Worm (Caenorhabditis elegans) whole organism, L1 larva: Measurements from ENCODE around the gene comt-1.
A peak's percentile ranks its signal among the peaks of the same experiment; 100 is the strongest.

ENCODE experiments used
- C04F5.9 ChIP-seq: sonication (generic microtip); optimal IDR thresholded peaks from 2 replicates; lab custom pipeline; 2016; ENCODE audit warnings: missing genetic modification characterization, missing compliant biosample characterization
- C34B4.2 ChIP-seq: sonication (generic microtip); optimal IDR thresholded peaks from 2 replicates; lab custom pipeline; 2017; ENCODE audit warnings: mild to moderate bottlenecking, missing genetic modification characterization, missing compliant biosample characterization
- Y116A8C.19 ChIP-seq: sonication (generic microtip); optimal IDR thresholded peaks from 2 replicates; lab custom pipeline; 2016; ENCODE audit warnings: missing compliant biosample characterization, missing genetic modification characterization, borderline replicate concordance
- aly-2 ChIP-seq: fragments of 150-350 bp; optimal IDR thresholded peaks from 2 replicates; lab custom pipeline; 2014; ENCODE audit warnings: missing biosample characterization, missing genetic modification characterization
- blmp-1 ChIP-seq: fragments of 150-350 bp; optimal IDR thresholded peaks from 2 replicates; lab custom pipeline; 2014; ENCODE audit warnings: missing biosample characterization, missing genetic modification characterization
- ceh-63 ChIP-seq: fragments of 200-800 bp; sonication (Bioruptor generic); optimal IDR thresholded peaks from 2 replicates; lab custom pipeline; 2018; ENCODE audit warnings: mild to moderate bottlenecking, missing genetic modification characterization, missing compliant biosample characterization
- ceh-82 ChIP-seq, 3 experiments: fragments of 150-350 bp in 1 of 3; sonication (generic microtip) in 2 of 3; optimal IDR thresholded peaks; 2 replicates each; lab custom pipeline; 2014 to 2017; ENCODE audit warnings: missing biosample characterization in 3 of 3, missing genetic modification characterization in 3 of 3
- ceh-88 ChIP-seq: fragments of 200-800 bp; sonication (Bioruptor generic); IDR thresholded peaks from 2 replicates; pipeline ENCODE4 v1.3.6; 2022; ENCODE audit warnings: missing genetic modification characterization, missing compliant biosample characterization
- ces-1 ChIP-seq: fragments of 150-350 bp; optimal IDR thresholded peaks from 2 replicates; lab custom pipeline; 2014; ENCODE audit warnings: missing biosample characterization, missing genetic modification reagents, missing genetic modification characterization
- dsc-1 ChIP-seq: sonication (generic microtip); optimal IDR thresholded peaks from 2 replicates; lab custom pipeline; 2016; ENCODE audit warnings: mild to moderate bottlenecking, missing genetic modification characterization, missing compliant biosample characterization
- egl-13 ChIP-seq: sonication (generic microtip); optimal IDR thresholded peaks from 2 replicates; lab custom pipeline; 2016; ENCODE audit warnings: missing genotype, missing genetic modification reagents, missing genetic modification characterization, missing compliant biosample characterization
- egl-27 ChIP-seq, 2 experiments: fragments of 150-350 bp in 1 of 2; sonication (generic microtip); optimal IDR thresholded peaks; 3 replicates each; lab custom pipeline; 2017 to 2018; ENCODE audit warnings: missing biosample characterization in 2 of 2, missing genetic modification characterization in 2 of 2, missing genetic modification reagents in 2 of 2
- elt-2 ChIP-seq: sonication (generic microtip); optimal IDR thresholded peaks from 2 replicates; lab custom pipeline; 2016; ENCODE audit warnings: missing genetic modification characterization, mild to moderate bottlenecking, inconsistent platforms, missing compliant biosample characterization, missing genetic modification reagents
- fkh-4 ChIP-seq: sonication (generic microtip); optimal IDR thresholded peaks from 2 replicates; lab custom pipeline; 2016; ENCODE audit warnings: missing compliant biosample characterization, missing genetic modification characterization, borderline replicate concordance
- fkh-8 ChIP-seq: sonication (generic microtip); optimal IDR thresholded peaks from 2 replicates; lab custom pipeline; 2016; ENCODE audit warnings: mild to moderate bottlenecking, missing genetic modification characterization, missing compliant biosample characterization
- fos-1 ChIP-seq: fragments of 150-350 bp; optimal IDR thresholded peaks from 2 replicates; lab custom pipeline; 2014; ENCODE audit warnings: missing biosample characterization, missing genetic modification characterization
- grh-1 ChIP-seq: fragments of 200-800 bp; sonication (Bioruptor generic); IDR thresholded peaks from 2 replicates; pipeline ENCODE4 v1.3.6; 2022; ENCODE audit warnings: missing genetic modification reagents, missing genetic modification characterization, missing compliant biosample characterization
- hlh-4 ChIP-seq: sonication (generic microtip); optimal IDR thresholded peaks from 2 replicates; lab custom pipeline; 2016; ENCODE audit warnings: mild to moderate bottlenecking, missing genetic modification characterization, missing compliant biosample characterization
- jun-1 ChIP-seq: fragments of 150-350 bp; optimal IDR thresholded peaks from 2 replicates; lab custom pipeline; 2014; ENCODE audit warnings: missing biosample characterization, missing genetic modification reagents, missing genetic modification characterization
- lin-13 ChIP-seq: fragments of 150-350 bp; optimal IDR thresholded peaks from 2 replicates; lab custom pipeline; 2014; ENCODE audit warnings: missing biosample characterization, missing genetic modification reagents, missing genetic modification characterization
- lin-14 ChIP-seq: fragments of 200-800 bp; sonication (Bioruptor generic); optimal IDR thresholded peaks from 2 replicates; lab custom pipeline; 2018; ENCODE audit warnings: mild to moderate bottlenecking, missing genetic modification characterization, moderate library complexity, missing compliant biosample characterization
- lir-3 ChIP-seq: sonication (generic microtip); optimal IDR thresholded peaks from 2 replicates; lab custom pipeline; 2016; ENCODE audit warnings: mild to moderate bottlenecking, missing genetic modification characterization, moderate library complexity, missing compliant biosample characterization; ENCODE audit not compliant: poor library complexity
- lsy-2 ChIP-seq, 2 experiments: fragments of 150-350 bp; optimal IDR thresholded peaks; 2 replicates each; lab custom pipeline; 2014; ENCODE audit warnings: missing biosample characterization in 2 of 2, missing genetic modification characterization in 2 of 2
- mef-2 ChIP-seq: fragments of 150-350 bp; optimal IDR thresholded peaks from 2 replicates; lab custom pipeline; 2014; ENCODE audit warnings: missing biosample characterization, missing genetic modification characterization
- mep-1 ChIP-seq: fragments of 150-350 bp; optimal IDR thresholded peaks from 2 replicates; lab custom pipeline; 2014; ENCODE audit warnings: missing biosample characterization, missing genetic modification characterization
- nhr-11 ChIP-seq: fragments of 150-350 bp; optimal IDR thresholded peaks from 2 replicates; lab custom pipeline; 2014; ENCODE audit warnings: missing biosample characterization, missing genetic modification characterization
- nhr-19 ChIP-seq: fragments of 200-800 bp; sonication (Bioruptor generic); conservative IDR thresholded peaks from 2 replicates; pipeline ENCODE4 v1.3.6; 2022; ENCODE audit warnings: missing genetic modification characterization, missing compliant biosample characterization
- nhr-20 ChIP-seq: sonication (generic microtip); optimal IDR thresholded peaks from 2 replicates; lab custom pipeline; 2016; ENCODE audit warnings: mild to moderate bottlenecking, missing genetic modification characterization, missing compliant biosample characterization
- nhr-28 ChIP-seq: fragments of 150-350 bp; optimal IDR thresholded peaks from 2 replicates; lab custom pipeline; 2014; ENCODE audit warnings: missing biosample characterization, missing genetic modification characterization
- nhr-47 ChIP-seq: sonication (generic microtip); optimal IDR thresholded peaks from 2 replicates; lab custom pipeline; 2016; ENCODE audit warnings: mild to moderate bottlenecking, missing genetic modification characterization, moderate library complexity, missing compliant biosample characterization
- nhr-71 ChIP-seq: sonication (generic microtip); optimal IDR thresholded peaks from 2 replicates; lab custom pipeline; 2016; ENCODE audit warnings: mild to moderate bottlenecking, missing genetic modification characterization, moderate library complexity, missing compliant biosample characterization
- nhr-76 ChIP-seq: sonication (generic microtip); optimal IDR thresholded peaks from 2 replicates; lab custom pipeline; 2017; ENCODE audit warnings: missing biosample characterization, missing genetic modification characterization
- nhr-85 ChIP-seq: sonication (generic microtip); peaks from one replicate; lab custom pipeline; 2016; ENCODE audit warnings: missing genetic modification characterization, inconsistent platforms, missing compliant biosample characterization
- skn-1 ChIP-seq: fragments of 150-350 bp; optimal IDR thresholded peaks from 2 replicates; lab custom pipeline; 2014; ENCODE audit warnings: missing biosample characterization, missing genetic modification characterization
- snpc-4 ChIP-seq: fragments of 150-350 bp; optimal IDR thresholded peaks from 2 replicates; lab custom pipeline; 2014; ENCODE audit warnings: missing biosample characterization, missing genetic modification characterization
- snu-23 ChIP-seq: sonication (generic microtip); optimal IDR thresholded peaks from 2 replicates; lab custom pipeline; 2016; ENCODE audit warnings: missing genetic modification characterization, missing compliant biosample characterization
- sox-4 ChIP-seq: sonication (generic microtip); optimal IDR thresholded peaks from 2 replicates; lab custom pipeline; 2016; ENCODE audit warnings: missing genetic modification characterization, missing compliant biosample characterization
- sptf-1 ChIP-seq: fragments of 150-350 bp; optimal IDR thresholded peaks from 2 replicates; lab custom pipeline; 2014; ENCODE audit warnings: missing biosample characterization, missing genetic modification characterization
- swsn-7 ChIP-seq: sonication (generic microtip); optimal IDR thresholded peaks from 2 replicates; lab custom pipeline; 2016; ENCODE audit warnings: missing genetic modification characterization, missing compliant biosample characterization
- tbx-2 ChIP-seq: sonication (generic microtip); optimal IDR thresholded peaks from 2 replicates; lab custom pipeline; 2016; ENCODE audit warnings: missing genetic modification characterization, missing compliant biosample characterization
- tlp-1 ChIP-seq: fragments of 150-350 bp; optimal IDR thresholded peaks from 2 replicates; lab custom pipeline; 2014; ENCODE audit warnings: missing biosample characterization, missing genetic modification characterization
- unc-130 ChIP-seq: fragments of 150-350 bp; optimal IDR thresholded peaks from 2 replicates; lab custom pipeline; 2017; ENCODE audit warnings: missing biosample characterization, missing genetic modification characterization, inconsistent platforms
- unc-30 ChIP-seq: sonication (generic microtip); optimal IDR thresholded peaks from 2 replicates; lab custom pipeline; 2017; ENCODE audit warnings: missing biosample characterization, missing genetic modification characterization
- unc-98 ChIP-seq: fragments of 200-800 bp; sonication (Bioruptor generic); IDR thresholded peaks from 2 replicates; pipeline ENCODE4 v1.3.6; 2022; ENCODE audit warnings: missing genetic modification characterization, missing compliant biosample characterization
- xbp-1 ChIP-seq: sonication (generic microtip); optimal IDR thresholded peaks from 2 replicates; lab custom pipeline; 2016; ENCODE audit warnings: missing genetic modification characterization, missing compliant biosample characterization
- ztf-11 ChIP-seq, 2 experiments: sonication (generic microtip); optimal IDR thresholded peaks; 2 replicates each; lab custom pipeline; 2016 to 2017; ENCODE audit warnings: missing genetic modification characterization in 2 of 2, missing biosample characterization in 1 of 2, missing compliant biosample characterization in 1 of 2
- ztf-4 ChIP-seq: fragments of 150-350 bp; optimal IDR thresholded peaks from 2 replicates; lab custom pipeline; 2014; ENCODE audit warnings: missing biosample characterization, missing genetic modification characterization

Gene comt-1

ce11 chrX:2826337-2826736 lies 35.9 kb downstream of the comt-1 start:
- TF ChIP-seq dsc-1 (tag; lab: Kevin White, UChicago), result no peak
- TF ChIP-seq ztf-11 (tag; optimal IDR thresholded peaks at IDR 0.05; lab: Kevin White, UChicago), result no peak
- no peak for TF ChIP-seq mef-2 (tag; lab: Kevin White, UChicago)
- no peak for TF ChIP-seq lir-3 (tag; lab: Kevin White, UChicago)
- TF ChIP-seq C04F5.9 (tag; lab: Kevin White, UChicago), result no peak
- no peak for TF ChIP-seq nhr-11
- no peak for TF ChIP-seq fos-1
- TF ChIP-seq elt-2 (tag; lab: Kevin White, UChicago), result no peak

ce11 chrX:2820148-2820547 lies 42.1 kb downstream of the comt-1 start, which contains the start of gene tsp-6:
Gene tsp-6, plus strand, starts transcription at chrX:2820448.
- TF ChIP-seq lsy-2 (tag; optimal IDR thresholded peaks at IDR 0.05; lab: Kevin White, UChicago) (no peak), ceh-63 (no peak), fkh-4 (tag; lab: Kevin White, UChicago) (no peak), lin-13 (GFP tag; lab: Kevin White, UChicago) (no peak), grh-1 (GFP tag; lab: Robert Waterston, UW) (no peak), egl-13 (tag; lab: Kevin White, UChicago) (no peak), ceh-88 (GFP tag; lab: Robert Waterston, UW) (no peak), fos-1 (no peak), nhr-85 (tag; lab: Kevin White, UChicago) (no peak)

- peak; percentile 29 for TF ChIP-seq lin-14
- no peak for TF ChIP-seq unc-130
- peak; percentile 70 for TF ChIP-seq nhr-71
- no peak for TF ChIP-seq tbx-2 (tag; lab: Kevin White, UChicago)
- TF ChIP-seq nhr-28 (tag; lab: Kevin White, UChicago), result no peak
- peak; percentile 26 for TF ChIP-seq ztf-4
- no peak for TF ChIP-seq unc-30 (tag; lab: Kevin White, UChicago)
- no peak for TF ChIP-seq C34B4.2 (tag; lab: Kevin White, UChicago)
- no peak for TF ChIP-seq egl-13 (tag; lab: Kevin White, UChicago)
- no peak for TF ChIP-seq aly-2 (tag; lab: Kevin White, UChicago)
- no peak for TF ChIP-seq skn-1 (tag; lab: Kevin White, UChicago)
- peak; percentile 90 for TF ChIP-seq fkh-8 (tag; lab: Kevin White, UChicago)
- no peak for TF ChIP-seq nhr-20
- peak; percentile 48 for TF ChIP-seq nhr-47 (tag; lab: Kevin White, UChicago)
- TF ChIP-seq hlh-4 (tag; lab: Kevin White, UChicago), result peak; percentile 58
- no peak for TF ChIP-seq nhr-76 (tag; lab: Kevin White, UChicago)
- TF ChIP-seq sox-4 (tag; lab: Kevin White, UChicago), result peak; percentile 45
- TF ChIP-seq xbp-1 (tag; lab: Kevin White, UChicago), result no peak
- no peak for TF ChIP-seq ceh-82 (tag; optimal IDR thresholded peaks at IDR 0.05; lab: Kevin White, UChicago)
Observed at ce11 chrX:2819747-2820146, 42.5 kb downstream of the comt-1 start.

ce11 chrX:2818899-2819298 lies 43.4 kb downstream of the comt-1 start:
- TF ChIP-seq nhr-19 (no peak), mep-1 (tag; lab: Kevin White, UChicago) (no peak), C34B4.2 (tag; lab: Kevin White, UChicago) (no peak), snu-23 (GFP tag; lab: Kevin White, UChicago) (no peak), aly-2 (tag; lab: Kevin White, UChicago) (no peak), jun-1 (tag; lab: Kevin White, UChicago) (no peak), nhr-47 (tag; lab: Kevin White, UChicago) (peak; percentile 72), sptf-1 (no peak), dsc-1 (tag; lab: Kevin White, UChicago) (peak; percentile 24), lir-3 (tag; lab: Kevin White, UChicago) (no peak), xbp-1 (tag; lab: Kevin White, UChicago) (no peak), Y116A8C.19 (no peak), C04F5.9 (tag; lab: Kevin White, UChicago) (no peak), hlh-4 (tag; lab: Kevin White, UChicago) (no peak), unc-30 (tag; lab: Kevin White, UChicago) (no peak), egl-27 (tag; optimal IDR thresholded peaks at IDR 0.05; lab: Kevin White, UChicago) (no peak), lin-14 (peak; percentile 20), nhr-71 (peak; percentile 77), nhr-11 (no peak), ces-1 (no peak), blmp-1 (tag; lab: Kevin White, UChicago) (no peak), tlp-1 (tag; lab: Kevin White, UChicago) (no peak), fkh-4 (tag; lab: Kevin White, UChicago) (no peak), swsn-7 (tag; lab: Kevin White, UChicago) (peak; percentile 37), unc-98 (GFP tag; lab: Robert Waterston, UW) (no peak), snpc-4 (tag; lab: Kevin White, UChicago) (no peak), fkh-8 (tag; lab: Kevin White, UChicago) (peak; percentile 97)
